Fruit fly (Drosophila melanogaster) whole organism, prepupa: Measurements from ENCODE around the gene tkv.
A peak's percentile ranks its signal among the peaks of the same experiment; 100 is the strongest.

Source experiments
- Blimp-1 ChIP-seq: fragments of 200-800 bp; sonication (Bioruptor generic); optimal IDR thresholded peaks from 3 replicates; lab custom pipeline; 2017; ENCODE audit warnings: missing biosample characterization, missing genetic modification characterization, mild to moderate bottlenecking, moderate library complexity, missing genetic modification reagents
- CG10631 ChIP-seq: fragments of 200-800 bp; sonication (Bioruptor generic); optimal IDR thresholded peaks from 2 replicates; lab custom pipeline; 2016; ENCODE audit warnings: missing biosample characterization, missing genetic modification characterization
- CG10669 ChIP-seq: fragments of 200-800 bp; sonication (Bioruptor generic); optimal IDR thresholded peaks from 3 replicates; lab custom pipeline; 2018; ENCODE audit warnings: missing biosample characterization, mild to moderate bottlenecking, missing genetic modification characterization, moderate library complexity
- CG11294 ChIP-seq: fragments of 200-800 bp; sonication (Bioruptor generic); IDR thresholded peaks from 2 replicates; pipeline ENCODE4 v1.3.6; 2022; ENCODE audit warnings: missing biosample characterization, missing genetic modification characterization
- CG11762 ChIP-seq: fragments of 200-800 bp; sonication (Bioruptor generic); optimal IDR thresholded peaks from 3 replicates; lab custom pipeline; 2016; ENCODE audit warnings: missing biosample characterization, missing genetic modification characterization; ENCODE audit not compliant: insufficient read depth
- CG11902 ChIP-seq: fragments of 200-800 bp; sonication (Bioruptor generic); optimal IDR thresholded peaks from 3 replicates; lab custom pipeline; 2016; ENCODE audit warnings: missing biosample characterization, missing genetic modification characterization
- CG16779 ChIP-seq: fragments of 200-800 bp; sonication (Bioruptor generic); optimal IDR thresholded peaks from 3 replicates; lab custom pipeline; 2017; ENCODE audit warnings: missing biosample characterization, mild to moderate bottlenecking, missing genetic modification characterization
- CG3032 ChIP-seq: fragments of 200-800 bp; optimal IDR thresholded peaks from 2 replicates; lab custom pipeline; 2019; ENCODE audit warnings: missing biosample characterization, mild to moderate bottlenecking, missing genetic modification characterization, moderate library complexity
- CG31627 ChIP-seq: fragments of 200-800 bp; sonication (Bioruptor generic); optimal IDR thresholded peaks from 3 replicates; lab custom pipeline; 2016; ENCODE audit warnings: missing biosample characterization, missing genetic modification characterization
- CG32006 ChIP-seq: fragments of 200-800 bp; sonication (Bioruptor generic); optimal IDR thresholded peaks from 3 replicates; lab custom pipeline; 2017; ENCODE audit warnings: missing biosample characterization, mild to moderate bottlenecking, missing genetic modification characterization
- CG34406 ChIP-seq: fragments of 200-800 bp; sonication (Bioruptor generic); optimal IDR thresholded peaks from 3 replicates; lab custom pipeline; 2016; ENCODE audit warnings: missing biosample characterization, missing genetic modification characterization
- CG3919 ChIP-seq: fragments of 200-800 bp; sonication (Bioruptor generic); optimal IDR thresholded peaks from 3 replicates; lab custom pipeline; 2016; ENCODE audit warnings: missing biosample characterization, missing genetic modification characterization
- CG6163 ChIP-seq: fragments of 200-800 bp; sonication (Bioruptor generic); IDR thresholded peaks from 3 replicates; pipeline ENCODE4 v1.3.6; 2022; ENCODE audit warnings: missing biosample characterization, missing genetic modification characterization
- CG6276 ChIP-seq: fragments of 200-800 bp; sonication (Bioruptor generic); optimal IDR thresholded peaks from 2 replicates; lab custom pipeline; 2017; ENCODE audit warnings: missing biosample characterization, mild to moderate bottlenecking, missing genetic modification characterization
- CG6792 ChIP-seq: fragments of 200-800 bp; sonication (Bioruptor generic); optimal IDR thresholded peaks from 3 replicates; lab custom pipeline; 2016; ENCODE audit warnings: missing biosample characterization, missing genetic modification characterization
- CG6808 ChIP-seq: fragments of 200-800 bp; sonication (Bioruptor generic); optimal IDR thresholded peaks from 3 replicates; lab custom pipeline; 2017; ENCODE audit warnings: missing biosample characterization, missing genetic modification characterization, mild to moderate bottlenecking, moderate library complexity, missing genetic modification reagents
- CG6854 ChIP-seq: fragments of 200-800 bp; sonication (Bioruptor generic); optimal IDR thresholded peaks from 2 replicates; lab custom pipeline; 2017; ENCODE audit warnings: missing biosample characterization, mild to moderate bottlenecking, missing genetic modification characterization
- CG7368 ChIP-seq: fragments of 200-800 bp; sonication (Bioruptor generic); optimal IDR thresholded peaks from 3 replicates; lab custom pipeline; 2016; ENCODE audit warnings: missing biosample characterization, missing genetic modification characterization
- CG8119 ChIP-seq: fragments of 200-800 bp; sonication (Bioruptor generic); IDR thresholded peaks from 3 replicates; pipeline ENCODE4 v1.3.6; 2022; ENCODE audit warnings: missing biosample characterization, missing genetic modification characterization
- CG8319 ChIP-seq: fragments of 200-800 bp; sonication (Bioruptor generic); optimal IDR thresholded peaks from 3 replicates; lab custom pipeline; 2016; ENCODE audit warnings: missing biosample characterization, missing genetic modification characterization
- CG8632 ChIP-seq: fragments of 200-800 bp; sonication (Bioruptor generic); optimal IDR thresholded peaks from 3 replicates; lab custom pipeline; 2016; ENCODE audit warnings: missing biosample characterization, missing genetic modification characterization
- CG9139 ChIP-seq: fragments of 200-800 bp; sonication (Bioruptor generic); optimal IDR thresholded peaks from 3 replicates; lab custom pipeline; 2017; ENCODE audit warnings: missing biosample characterization, mild to moderate bottlenecking, missing genetic modification characterization
- Eip75B ChIP-seq: fragments of 200-800 bp; sonication (Bioruptor generic); optimal IDR thresholded peaks from 3 replicates; lab custom pipeline; 2016; ENCODE audit warnings: missing biosample characterization, missing genetic modification characterization
- Eip78C ChIP-seq: fragments of 200-800 bp; sonication (Bioruptor generic); peaks from one replicate; lab custom pipeline; 2016; ENCODE audit warnings: missing biosample characterization, missing genetic modification characterization
- Eip93F ChIP-seq: fragments of 200-800 bp; sonication (Bioruptor generic); optimal IDR thresholded peaks from 2 replicates; lab custom pipeline; 2016; ENCODE audit warnings: missing biosample characterization, mild to moderate bottlenecking, missing genetic modification characterization
- Ets21C ChIP-seq: fragments of 200-800 bp; sonication (Bioruptor generic); optimal IDR thresholded peaks from 3 replicates; lab custom pipeline; 2016; ENCODE audit warnings: missing biosample characterization, missing genetic modification characterization
- Ets96B ChIP-seq: fragments of 200-800 bp; optimal IDR thresholded peaks from 2 replicates; lab custom pipeline; 2019; ENCODE audit warnings: missing biosample characterization, mild to moderate bottlenecking, missing genetic modification characterization, moderate library complexity
- Gug ChIP-seq: fragments of 200-800 bp; sonication (Bioruptor generic); IDR thresholded peaks from 2 replicates; pipeline ENCODE4 v1.3.6; 2022; ENCODE audit warnings: missing biosample characterization, missing genetic modification characterization
- Hr38 ChIP-seq: sonication (Bioruptor generic); optimal IDR thresholded peaks from 2 replicates; lab custom pipeline; 2016; ENCODE audit warnings: missing biosample characterization, missing genetic modification characterization
- Hr39 ChIP-seq: fragments of 200-800 bp; sonication (Bioruptor generic); optimal IDR thresholded peaks from 2 replicates; lab custom pipeline; 2016; ENCODE audit warnings: missing biosample characterization, missing genetic modification characterization
- Hr4 ChIP-seq: fragments of 200-800 bp; sonication (Bioruptor generic); optimal IDR thresholded peaks from 3 replicates; lab custom pipeline; 2016; ENCODE audit warnings: missing biosample characterization, missing genetic modification characterization
- Lpt ChIP-seq: fragments of 200-800 bp; sonication (Bioruptor generic); optimal IDR thresholded peaks from 3 replicates; lab custom pipeline; 2016; ENCODE audit warnings: missing biosample characterization, missing genetic modification characterization
- Met ChIP-seq: fragments of 200-800 bp; sonication (Bioruptor generic); optimal IDR thresholded peaks from 3 replicates; lab custom pipeline; 2016; ENCODE audit warnings: missing biosample characterization, missing genetic modification characterization
- OdsH ChIP-seq: fragments of 200-800 bp; sonication (Bioruptor generic); optimal IDR thresholded peaks from 3 replicates; lab custom pipeline; 2016; ENCODE audit warnings: missing biosample characterization, missing genetic modification characterization
- Smox ChIP-seq: fragments of 200-800 bp; sonication (Bioruptor generic); optimal IDR thresholded peaks from 3 replicates; lab custom pipeline; 2016; ENCODE audit warnings: missing biosample characterization, missing genetic modification characterization
- Sox14 ChIP-seq: fragments of 200-800 bp; sonication (Bioruptor generic); optimal IDR thresholded peaks from 3 replicates; lab custom pipeline; 2016; ENCODE audit warnings: missing biosample characterization, missing genetic modification characterization
- achi ChIP-seq: fragments of 200-800 bp; sonication (Bioruptor generic); optimal IDR thresholded peaks from 3 replicates; lab custom pipeline; 2016; ENCODE audit warnings: missing biosample characterization, missing genetic modification characterization
- acj6 ChIP-seq: fragments of 200-800 bp; sonication (Bioruptor generic); optimal IDR thresholded peaks from 3 replicates; lab custom pipeline; 2016; ENCODE audit warnings: missing biosample characterization, missing genetic modification characterization
- cyc ChIP-seq: fragments of 200-800 bp; sonication (Bioruptor generic); optimal IDR thresholded peaks from 3 replicates; lab custom pipeline; 2016; ENCODE audit warnings: missing biosample characterization, missing genetic modification characterization
- dac ChIP-seq: fragments of 200-800 bp; sonication (Bioruptor generic); optimal IDR thresholded peaks from 2 replicates; lab custom pipeline; 2017; ENCODE audit warnings: missing biosample characterization, mild to moderate bottlenecking, missing genetic modification characterization
- dsx ChIP-seq: fragments of 200-800 bp; optimal IDR thresholded peaks from 3 replicates; lab custom pipeline; 2019; ENCODE audit warnings: missing biosample characterization, mild to moderate bottlenecking, missing genetic modification characterization, moderate library complexity; ENCODE audit not compliant: poor library complexity, severe bottlenecking
- eg ChIP-seq: fragments of 200-800 bp; sonication (Bioruptor generic); IDR thresholded peaks from 3 replicates; pipeline ENCODE4 v1.3.6; 2022; ENCODE audit warnings: missing biosample characterization, missing genetic modification characterization
- esn ChIP-seq: fragments of 200-800 bp; sonication (Bioruptor generic); optimal IDR thresholded peaks from 2 replicates; lab custom pipeline; 2016; ENCODE audit warnings: missing biosample characterization, mild to moderate bottlenecking, missing genetic modification characterization, moderate library complexity
- fd59A ChIP-seq: fragments of 200-800 bp; sonication (Bioruptor generic); optimal IDR thresholded peaks from 2 replicates; lab custom pipeline; 2017; ENCODE audit warnings: missing biosample characterization, mild to moderate bottlenecking, missing genetic modification characterization, missing genetic modification reagents
- fd85E ChIP-seq: fragments of 200-800 bp; sonication (Bioruptor generic); optimal IDR thresholded peaks from 3 replicates; lab custom pipeline; 2016; ENCODE audit warnings: missing biosample characterization, missing genetic modification characterization
- fkh ChIP-seq: fragments of 200-800 bp; sonication (Bioruptor generic); optimal IDR thresholded peaks from 3 replicates; lab custom pipeline; 2017; ENCODE audit warnings: missing biosample characterization, mild to moderate bottlenecking, missing genetic modification characterization, moderate library complexity
- pdm3 ChIP-seq: fragments of 200-800 bp; sonication (Bioruptor generic); optimal IDR thresholded peaks from 3 replicates; lab custom pipeline; 2016; ENCODE audit warnings: missing biosample characterization, missing genetic modification characterization
- salr ChIP-seq, 2 experiments: fragments of 200-800 bp; sonication (Bioruptor generic); optimal IDR thresholded peaks; 3 replicates each; lab custom pipeline; 2016 to 2018; ENCODE audit warnings: missing biosample characterization in 2 of 2, missing genetic modification characterization in 2 of 2, mild to moderate bottlenecking in 1 of 2
- ss ChIP-seq, 2 experiments: fragments of 200-800 bp; sonication (Bioruptor generic); optimal IDR thresholded peaks; 2 replicates in 1 of 2; 3 replicates in 1 of 2; lab custom pipeline; 2017 to 2018; ENCODE audit warnings: mild to moderate bottlenecking in 2 of 2, missing biosample characterization in 2 of 2, missing genetic modification characterization in 2 of 2, moderate library complexity in 1 of 2
- svp ChIP-seq: fragments of 200-800 bp; sonication (Bioruptor generic); peaks from one replicate; lab custom pipeline; 2016; ENCODE audit warnings: missing biosample characterization, missing genetic modification characterization
- topi ChIP-seq: fragments of 200-800 bp; sonication (Bioruptor generic); optimal IDR thresholded peaks from 3 replicates; lab custom pipeline; 2016; ENCODE audit warnings: missing biosample characterization, missing genetic modification characterization
- vri ChIP-seq: fragments of 200-800 bp; sonication (Bioruptor generic); optimal IDR thresholded peaks from 3 replicates; lab custom pipeline; 2016; ENCODE audit warnings: missing biosample characterization, mild to moderate bottlenecking, missing genetic modification characterization

tkv gene

dm6 chr2L:5249766-5250165, 21.4 kb downstream of the tkv start:
- TF ChIP-seq CG8632 (GFP tag; lab: Kevin White, UChicago) (no peak), topi (peak; percentile 66), Hr4 (GFP tag; lab: Kevin White, UChicago) (peak; percentile 34), CG16779 (no peak), CG10669 (GFP tag; lab: Kevin White, UChicago) (peak; percentile 42), ss (GFP tag; optimal IDR thresholded peaks at IDR 0.05; lab: Kevin White, UChicago) (peak; percentile 46 to 61), CG9139 (GFP tag; lab: Kevin White, UChicago) (no peak), dsx (GFP tag; lab: Kevin White, UChicago) (peak; percentile 61), pdm3 (GFP tag; lab: Kevin White, UChicago) (peak; percentile 56), salr (GFP tag; optimal IDR thresholded peaks at IDR 0.05; lab: Kevin White, UChicago) (peak in 1 of 2 experiments; percentile 12), CG11902 (peak; percentile 25), vri (GFP tag; lab: Kevin White, UChicago) (peak; percentile 93), esn (peak; percentile 79), Eip93F (GFP tag; lab: Kevin White, UChicago) (no peak), fd59A (GFP tag; lab: Kevin White, UChicago) (peak; percentile 33), Met (peak; percentile 78), Eip75B (GFP tag; lab: Kevin White, UChicago) (peak; percentile 61), CG32006 (peak; percentile 42), acj6 (GFP tag; lab: Kevin White, UChicago) (peak; percentile 57), CG3032 (tag; lab: Kevin White, UChicago) (peak; percentile 55), CG11294 (GFP tag; lab: Robert Waterston, UW) (no peak), eg (peak; percentile 64; the same call in 2 of the 3 replicates), CG31627 (GFP tag; lab: Kevin White, UChicago) (peak; percentile 67), Lpt (GFP tag; lab: Kevin White, UChicago) (peak; percentile 50), CG8119 (GFP tag; lab: Robert Waterston, UW) (peak; percentile 38; the same call in 1 of the 3 replicates), dac (GFP tag; lab: Kevin White, UChicago) (no peak), OdsH (GFP tag; lab: Kevin White, UChicago) (peak; percentile 53), fkh (GFP tag; lab: Kevin White, UChicago) (no peak), cyc (GFP tag; lab: Kevin White, UChicago) (peak; percentile 69), CG6163 (peak; percentile 84), Blimp-1 (GFP tag; lab: Kevin White, UChicago) (no peak), Gug (GFP tag; lab: Robert Waterston, UW) (no peak), Ets21C (GFP tag; lab: Kevin White, UChicago) (peak; percentile 10), CG6808 (GFP tag; lab: Kevin White, UChicago) (peak; percentile 52), Hr39 (GFP tag; lab: Kevin White, UChicago) (peak; percentile 70), CG6854 (GFP tag; lab: Kevin White, UChicago) (peak; percentile 31), CG6276 (peak; percentile 6), CG11762 (peak; percentile 2), CG7368 (GFP tag; lab: Kevin White, UChicago) (peak; percentile 67), Hr38 (GFP tag; lab: Kevin White, UChicago) (no peak), CG34406 (GFP tag; lab: Kevin White, UChicago) (peak; percentile 36), CG6792 (GFP tag; lab: Kevin White, UChicago) (peak; percentile 69), svp (GFP tag; lab: Kevin White, UChicago) (peak; percentile 90), Sox14 (peak; percentile 61), CG10631 (peak; percentile 58), CG8319 (GFP tag; lab: Kevin White, UChicago) (no peak), Smox (GFP tag; lab: Kevin White, UChicago) (peak; percentile 73), fd85E (GFP tag; lab: Kevin White, UChicago) (no peak), Ets96B (peak; percentile 53), CG3919 (GFP tag; lab: Kevin White, UChicago) (peak; percentile 76), Eip78C (GFP tag; lab: Kevin White, UChicago) (peak; percentile 84), achi (GFP tag; lab: Kevin White, UChicago) (peak; percentile 58)
